Fruit fly (Drosophila melanogaster): Measurements from ENCODE around the gene Marcal1.
A peak's percentile ranks its signal among the peaks of the same experiment; 100 is the strongest.

Gene Marcal1

DNA sequence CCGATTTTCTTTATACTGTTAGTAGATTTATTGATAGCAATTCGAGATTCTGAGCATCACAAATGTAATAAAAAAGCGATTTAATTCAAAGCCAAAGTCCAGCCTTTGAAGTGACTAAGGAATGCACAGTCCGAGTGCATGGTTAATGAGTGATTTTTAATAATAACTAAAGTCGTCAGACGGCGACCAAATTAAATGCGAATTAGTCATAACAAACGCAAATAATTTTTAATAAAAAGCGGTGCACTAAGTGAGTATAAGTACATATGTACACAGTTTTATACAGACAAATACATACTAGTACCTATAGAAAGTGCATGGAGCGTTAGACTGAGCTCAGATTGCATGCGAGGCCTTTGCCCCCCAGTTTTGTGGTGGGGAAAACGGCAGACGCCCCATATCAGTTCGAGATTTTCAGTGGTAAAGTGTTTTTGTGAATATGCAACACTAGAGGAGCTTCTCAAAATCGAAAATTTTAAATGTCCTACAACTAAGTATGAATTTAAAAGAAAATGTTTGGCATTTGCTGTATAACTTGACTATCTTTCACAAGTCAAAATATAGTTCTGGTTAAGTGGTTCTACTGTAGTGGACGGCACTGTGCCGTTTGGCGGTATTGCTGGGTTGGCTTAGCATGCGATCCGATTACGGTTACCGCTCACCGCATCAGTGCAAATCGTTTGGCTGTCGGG lies 47.5 kb downstream of the Marcal1 start (continued):
- TF ChIP-seq gem (tag; optimal IDR thresholded peaks at IDR 0.05) = peak; percentile 21
- no peak for TF ChIP-seq PHDP (tag; optimal IDR thresholded peaks at IDR 0.05)
- TF ChIP-seq ken (GFP tag; IDR thresholded peaks at IDR 0.05) = 0 out of 3 replicates have a peak, but pooled peaks have one; percentile 5
- peak; percentile 1 for TF ChIP-seq grau (tag; optimal IDR thresholded peaks at IDR 0.05)
- TF ChIP-seq phol (tag; optimal IDR thresholded peaks at IDR 0.05) = no peak
- TF ChIP-seq CG11695 (GFP tag; IDR thresholded peaks at IDR 0.05) = 0 out of 3 replicates have a peak, but pooled peaks have one; percentile 23
- TF ChIP-seq sens (GFP tag) = peak; percentile 72
- 0 out of 3 replicates have a peak, but pooled peaks have one; percentile 40 for TF ChIP-seq ci (GFP tag; IDR thresholded peaks at IDR 0.05)
- no peak for TF ChIP-seq CG2678 (tag; optimal IDR thresholded peaks at IDR 0.05)
- no peak for TF ChIP-seq MESR4 (GFP tag; optimal IDR thresholded peaks at IDR 0.05)
- no peak for TF ChIP-seq CG42726 (GFP tag; IDR thresholded peaks at IDR 0.05; ENCODE audit: partially characterized antibody)
- no peak for TF ChIP-seq Adf1 (GFP tag; IDR thresholded peaks at IDR 0.05)
- TF ChIP-seq repo (GFP tag; optimal IDR thresholded peaks at IDR 0.05) = no peak
- TF ChIP-seq cad (GFP tag; optimal IDR thresholded peaks at IDR 0.05) = no peak
- peak in 1 of 2 experiments; percentile 19 for TF ChIP-seq bsh (GFP tag; optimal IDR thresholded peaks at IDR 0.05)
- TF ChIP-seq CG7271 (tag; optimal IDR thresholded peaks at IDR 0.05) = no peak
- no peak for TF ChIP-seq H2.0 (GFP tag; IDR thresholded peaks at IDR 0.05)
- no peak for TF ChIP-seq nau (GFP tag; optimal IDR thresholded peaks at IDR 0.05)
- peak; percentile 27 for TF ChIP-seq ATbp (GFP tag; optimal IDR thresholded peaks at IDR 0.05)
- no peak for TF ChIP-seq CG4820 (GFP tag; optimal IDR thresholded peaks at IDR 0.05)
- peak; percentile 19 for TF ChIP-seq CG1603 (tag; optimal IDR thresholded peaks at IDR 0.05)
- no peak for TF ChIP-seq klu (GFP tag; IDR thresholded peaks at IDR 0.05)
- peak; percentile 29 for TF ChIP-seq Sox102F (GFP tag; optimal IDR thresholded peaks at IDR 0.05)

DNA sequence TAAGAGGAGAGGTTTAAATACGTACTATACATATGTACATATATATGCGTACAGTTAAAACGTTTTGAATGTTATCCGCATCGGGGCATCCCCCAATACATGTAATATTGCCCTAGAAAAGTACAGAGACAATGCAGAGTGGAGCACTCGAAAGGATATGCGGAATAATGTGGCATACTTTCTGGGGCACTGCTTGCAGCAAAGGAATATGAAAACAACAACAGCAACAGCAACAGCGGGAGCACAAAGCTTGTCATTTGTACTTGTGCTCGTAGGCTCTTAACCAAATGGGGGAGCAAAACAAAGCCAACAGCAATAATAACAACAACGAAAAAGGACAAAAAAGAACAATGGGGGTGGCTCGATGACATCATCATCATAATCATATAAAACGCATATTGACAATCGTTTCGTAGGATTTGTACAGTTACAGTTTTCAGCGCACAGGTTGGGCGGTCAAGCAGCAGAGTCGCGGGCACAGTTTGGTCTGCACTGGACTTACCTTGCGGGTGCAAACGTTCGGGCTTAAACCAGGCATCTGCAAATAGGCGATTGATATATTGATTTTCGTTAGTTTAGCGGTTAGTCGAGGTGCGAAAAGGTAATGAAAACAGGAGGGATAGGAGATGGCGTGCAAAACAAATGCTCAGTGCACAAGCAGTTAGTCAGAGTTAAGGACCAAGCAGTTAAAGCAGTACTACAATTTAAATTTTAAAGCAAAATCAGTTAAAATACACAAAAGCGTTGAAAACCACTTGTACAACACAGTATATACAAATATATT lies 48.6 kb downstream of the Marcal1 start:
- peak; percentile 78 for TF ChIP-seq CG8478 (optimal IDR thresholded peaks at IDR 0.05)
- no peak for TF ChIP-seq tgo (GFP tag; IDR thresholded peaks at IDR 0.05)
- TF ChIP-seq amos (GFP tag; IDR thresholded peaks at IDR 0.05; ENCODE audit: partially characterized antibody) = no peak
- TF ChIP-seq CG12391 (tag; optimal IDR thresholded peaks at IDR 0.05) = no peak
- TF ChIP-seq bcd (GFP tag; optimal IDR thresholded peaks at IDR 0.05) = no peak
- TF ChIP-seq pfk (GFP tag; optimal IDR thresholded peaks at IDR 0.05) = no peak
- no peak for TF ChIP-seq h (optimal IDR thresholded peaks at IDR 0.05)
- TF ChIP-seq CG4360 (GFP tag; IDR thresholded peaks at IDR 0.05) = peak; percentile 77
- no peak for TF ChIP-seq CG10654 (GFP tag; optimal IDR thresholded peaks at IDR 0.05)
- TF ChIP-seq CG6254 (GFP tag; optimal IDR thresholded peaks at IDR 0.05) = no peak
- peak; percentile 42 for TF ChIP-seq sens (GFP tag)
- TF ChIP-seq chinmo (GFP tag; IDR thresholded peaks at IDR 0.05; ENCODE audit: partially characterized antibody) = 0 out of 4 replicates have a peak, but pooled peaks have one; percentile 21
- no peak for TF ChIP-seq Camta (GFP tag; optimal IDR thresholded peaks at IDR 0.05)
- no peak for TF ChIP-seq CG2199 (GFP tag; IDR thresholded peaks at IDR 0.05)
- peak in 1 of 2 experiments; percentile 97 for TF ChIP-seq Dfd (GFP tag; optimal IDR thresholded peaks at IDR 0.05)
- no peak for TF ChIP-seq CG15011 (GFP tag; optimal IDR thresholded peaks at IDR 0.05)
- TF ChIP-seq Xbp1 (GFP tag; optimal IDR thresholded peaks at IDR 0.05) = no peak
- peak; percentile 81 for TF ChIP-seq CG31365 (tag; optimal IDR thresholded peaks at IDR 0.05)
- TF ChIP-seq tll (GFP tag; optimal IDR thresholded peaks at IDR 0.05) = peak in 1 of 2 experiments; percentile 46
- TF ChIP-seq YL-1 (GFP tag; optimal IDR thresholded peaks at IDR 0.05) = no peak
- 0 out of 3 replicates have a peak, but pooled peaks have one; percentile 24 for TF ChIP-seq CG34422 (GFP tag; IDR thresholded peaks at IDR 0.05)
- TF ChIP-seq CG16779 (GFP tag; IDR thresholded peaks at IDR 0.05) = no peak
- no peak for TF ChIP-seq bab2 (GFP tag; optimal IDR thresholded peaks at IDR 0.05)
- TF ChIP-seq gsb-n (tag; optimal IDR thresholded peaks at IDR 0.05) = no peak
- TF ChIP-seq HLH3B (GFP tag; IDR thresholded peaks at IDR 0.05) = no peak
- TF ChIP-seq CG14860 (GFP tag; IDR thresholded peaks at IDR 0.05; ENCODE audit: partially characterized antibody) = no peak

All from whole organism, embryonic.